Worm (Caenorhabditis elegans) whole organism, L3 larva: ENCODE measurements around the gene hcp-2.

Experiments used
- ZK546.5 ChIP-seq: sonication (generic microtip); optimal IDR thresholded peaks from 2 replicates; lab custom pipeline; 2017; ENCODE audit warnings: missing biosample characterization, missing genetic modification characterization
- elt-3 ChIP-seq, 3 experiments: fragments of 150-350 bp in 1 of 3; sonication (generic microtip) in 2 of 3; optimal IDR thresholded peaks; 2 replicates in 2 of 3; 4 replicates in 1 of 3; lab custom pipeline; 2014 to 2017; ENCODE audit warnings: missing biosample characterization in 3 of 3, missing genetic modification characterization in 3 of 3
- fkh-10 ChIP-seq: sonication (generic microtip); optimal IDR thresholded peaks from 2 replicates; lab custom pipeline; 2017; ENCODE audit warnings: missing biosample characterization, missing genetic modification reagents, missing genetic modification characterization
- fkh-2 ChIP-seq: fragments of 150-350 bp; optimal IDR thresholded peaks from 2 replicates; lab custom pipeline; 2014; ENCODE audit warnings: missing biosample characterization, missing genetic modification reagents, missing genetic modification characterization
- lin-15B ChIP-seq: fragments of 150-350 bp; optimal IDR thresholded peaks from 2 replicates; lab custom pipeline; 2014; ENCODE audit warnings: missing biosample characterization, missing genetic modification characterization
- lin-39 ChIP-seq: fragments of 150-350 bp; optimal IDR thresholded peaks from 2 replicates; lab custom pipeline; 2018; ENCODE audit warnings: missing biosample characterization, missing genetic modification reagents, missing genetic modification characterization
- mdl-1 ChIP-seq: fragments of 150-350 bp; optimal IDR thresholded peaks from 2 replicates; lab custom pipeline; 2014; ENCODE audit warnings: missing biosample characterization, missing genetic modification characterization
- mml-1 ChIP-seq: fragments of 150-350 bp; sonication (generic microtip); optimal IDR thresholded peaks from 3 replicates; lab custom pipeline; 2014; ENCODE audit warnings: missing biosample characterization, missing genetic modification characterization
- nhr-237 ChIP-seq: fragments of 150-350 bp; optimal IDR thresholded peaks from 2 replicates; lab custom pipeline; 2014; ENCODE audit warnings: missing biosample characterization, missing genetic modification characterization
- skn-1 ChIP-seq: fragments of 150-350 bp; optimal IDR thresholded peaks from 2 replicates; lab custom pipeline; 2014; ENCODE audit warnings: missing biosample characterization, missing genetic modification characterization

- TF ChIP-seq elt-3 (tag; optimal IDR thresholded peaks at IDR 0.05; lab: Kevin White, UChicago), result no peak
- TF ChIP-seq mdl-1, result no peak
- no peak for TF ChIP-seq lin-39 (tag; lab: Kevin White, UChicago)
- TF ChIP-seq lin-15B (tag; lab: Kevin White, UChicago), result no peak
- no peak for TF ChIP-seq skn-1
- no peak for TF ChIP-seq fkh-10 (GFP tag; lab: Kevin White, UChicago)
- TF ChIP-seq mml-1 (tag; lab: Kevin White, UChicago), result no peak
- no peak for TF ChIP-seq fkh-2
- TF ChIP-seq ZK546.5 (tag; lab: Kevin White, UChicago), result no peak
- no peak for TF ChIP-seq nhr-237 (tag; lab: Kevin White, UChicago)
Measured at ce11 chrV:9615725-9616124, 29.9 kb upstream of the hcp-2 start, which contains the start of gene pqn-63.
